Fruit fly (Drosophila melanogaster) whole organism, prepupa: ENCODE results near the gene Ir94e.

Experiments used
- CG10631 ChIP-seq: fragments of 200-800 bp; sonication (Bioruptor generic); optimal IDR thresholded peaks from 2 replicates; lab custom pipeline; 2016; ENCODE audit warnings: missing biosample characterization, missing genetic modification characterization
- CG11294 ChIP-seq: fragments of 200-800 bp; sonication (Bioruptor generic); IDR thresholded peaks from 2 replicates; pipeline ENCODE4 v1.3.6; 2022; ENCODE audit warnings: missing biosample characterization, missing genetic modification characterization
- CG11762 ChIP-seq: fragments of 200-800 bp; sonication (Bioruptor generic); optimal IDR thresholded peaks from 3 replicates; lab custom pipeline; 2016; ENCODE audit warnings: missing biosample characterization, missing genetic modification characterization; ENCODE audit not compliant: insufficient read depth
- CG11902 ChIP-seq: fragments of 200-800 bp; sonication (Bioruptor generic); optimal IDR thresholded peaks from 3 replicates; lab custom pipeline; 2016; ENCODE audit warnings: missing biosample characterization, missing genetic modification characterization
- CG15336 ChIP-seq: fragments of 200-800 bp; sonication (Bioruptor generic); IDR thresholded peaks from 2 replicates; pipeline ENCODE4 v1.3.6; 2022; ENCODE audit warnings: missing biosample characterization, missing genetic modification characterization
- CG1621 ChIP-seq: fragments of 200-800 bp; sonication (Bioruptor generic); optimal IDR thresholded peaks from 3 replicates; lab custom pipeline; 2018; ENCODE audit warnings: missing biosample characterization, mild to moderate bottlenecking, missing genetic modification characterization
- CG16779 ChIP-seq: fragments of 200-800 bp; sonication (Bioruptor generic); optimal IDR thresholded peaks from 3 replicates; lab custom pipeline; 2017; ENCODE audit warnings: missing biosample characterization, mild to moderate bottlenecking, missing genetic modification characterization
- CG3032 ChIP-seq: fragments of 200-800 bp; optimal IDR thresholded peaks from 2 replicates; lab custom pipeline; 2019; ENCODE audit warnings: missing biosample characterization, mild to moderate bottlenecking, missing genetic modification characterization, moderate library complexity
- CG31627 ChIP-seq: fragments of 200-800 bp; sonication (Bioruptor generic); optimal IDR thresholded peaks from 3 replicates; lab custom pipeline; 2016; ENCODE audit warnings: missing biosample characterization, missing genetic modification characterization
- CG32006 ChIP-seq: fragments of 200-800 bp; sonication (Bioruptor generic); optimal IDR thresholded peaks from 3 replicates; lab custom pipeline; 2017; ENCODE audit warnings: missing biosample characterization, mild to moderate bottlenecking, missing genetic modification characterization
- CG3919 ChIP-seq: fragments of 200-800 bp; sonication (Bioruptor generic); optimal IDR thresholded peaks from 3 replicates; lab custom pipeline; 2016; ENCODE audit warnings: missing biosample characterization, missing genetic modification characterization
- CG6163 ChIP-seq: fragments of 200-800 bp; sonication (Bioruptor generic); IDR thresholded peaks from 3 replicates; pipeline ENCODE4 v1.3.6; 2022; ENCODE audit warnings: missing biosample characterization, missing genetic modification characterization
- CG6276 ChIP-seq: fragments of 200-800 bp; sonication (Bioruptor generic); optimal IDR thresholded peaks from 2 replicates; lab custom pipeline; 2017; ENCODE audit warnings: missing biosample characterization, mild to moderate bottlenecking, missing genetic modification characterization
- CG6792 ChIP-seq: fragments of 200-800 bp; sonication (Bioruptor generic); optimal IDR thresholded peaks from 3 replicates; lab custom pipeline; 2016; ENCODE audit warnings: missing biosample characterization, missing genetic modification characterization
- CG6808 ChIP-seq: fragments of 200-800 bp; sonication (Bioruptor generic); optimal IDR thresholded peaks from 3 replicates; lab custom pipeline; 2017; ENCODE audit warnings: missing biosample characterization, missing genetic modification characterization, mild to moderate bottlenecking, moderate library complexity, missing genetic modification reagents
- CG7368 ChIP-seq: fragments of 200-800 bp; sonication (Bioruptor generic); optimal IDR thresholded peaks from 3 replicates; lab custom pipeline; 2016; ENCODE audit warnings: missing biosample characterization, missing genetic modification characterization
- CG8319 ChIP-seq: fragments of 200-800 bp; sonication (Bioruptor generic); optimal IDR thresholded peaks from 3 replicates; lab custom pipeline; 2016; ENCODE audit warnings: missing biosample characterization, missing genetic modification characterization
- CG8632 ChIP-seq: fragments of 200-800 bp; sonication (Bioruptor generic); optimal IDR thresholded peaks from 3 replicates; lab custom pipeline; 2016; ENCODE audit warnings: missing biosample characterization, missing genetic modification characterization
- CG9139 ChIP-seq: fragments of 200-800 bp; sonication (Bioruptor generic); optimal IDR thresholded peaks from 3 replicates; lab custom pipeline; 2017; ENCODE audit warnings: missing biosample characterization, mild to moderate bottlenecking, missing genetic modification characterization
- Eip75B ChIP-seq: fragments of 200-800 bp; sonication (Bioruptor generic); optimal IDR thresholded peaks from 3 replicates; lab custom pipeline; 2016; ENCODE audit warnings: missing biosample characterization, missing genetic modification characterization
- Eip78C ChIP-seq: fragments of 200-800 bp; sonication (Bioruptor generic); peaks from one replicate; lab custom pipeline; 2016; ENCODE audit warnings: missing biosample characterization, missing genetic modification characterization
- Eip93F ChIP-seq: fragments of 200-800 bp; sonication (Bioruptor generic); optimal IDR thresholded peaks from 2 replicates; lab custom pipeline; 2016; ENCODE audit warnings: missing biosample characterization, mild to moderate bottlenecking, missing genetic modification characterization
- Ets21C ChIP-seq: fragments of 200-800 bp; sonication (Bioruptor generic); optimal IDR thresholded peaks from 3 replicates; lab custom pipeline; 2016; ENCODE audit warnings: missing biosample characterization, missing genetic modification characterization
- Ets96B ChIP-seq: fragments of 200-800 bp; optimal IDR thresholded peaks from 2 replicates; lab custom pipeline; 2019; ENCODE audit warnings: missing biosample characterization, mild to moderate bottlenecking, missing genetic modification characterization, moderate library complexity
- Gug ChIP-seq: fragments of 200-800 bp; sonication (Bioruptor generic); IDR thresholded peaks from 2 replicates; pipeline ENCODE4 v1.3.6; 2022; ENCODE audit warnings: missing biosample characterization, missing genetic modification characterization
- Hr38 ChIP-seq: sonication (Bioruptor generic); optimal IDR thresholded peaks from 2 replicates; lab custom pipeline; 2016; ENCODE audit warnings: missing biosample characterization, missing genetic modification characterization
- Hr39 ChIP-seq: fragments of 200-800 bp; sonication (Bioruptor generic); optimal IDR thresholded peaks from 2 replicates; lab custom pipeline; 2016; ENCODE audit warnings: missing biosample characterization, missing genetic modification characterization
- Hr4 ChIP-seq: fragments of 200-800 bp; sonication (Bioruptor generic); optimal IDR thresholded peaks from 3 replicates; lab custom pipeline; 2016; ENCODE audit warnings: missing biosample characterization, missing genetic modification characterization
- Lpt ChIP-seq: fragments of 200-800 bp; sonication (Bioruptor generic); optimal IDR thresholded peaks from 3 replicates; lab custom pipeline; 2016; ENCODE audit warnings: missing biosample characterization, missing genetic modification characterization
- Met ChIP-seq: fragments of 200-800 bp; sonication (Bioruptor generic); optimal IDR thresholded peaks from 3 replicates; lab custom pipeline; 2016; ENCODE audit warnings: missing biosample characterization, missing genetic modification characterization
- OdsH ChIP-seq: fragments of 200-800 bp; sonication (Bioruptor generic); optimal IDR thresholded peaks from 3 replicates; lab custom pipeline; 2016; ENCODE audit warnings: missing biosample characterization, missing genetic modification characterization
- Smox ChIP-seq: fragments of 200-800 bp; sonication (Bioruptor generic); optimal IDR thresholded peaks from 3 replicates; lab custom pipeline; 2016; ENCODE audit warnings: missing biosample characterization, missing genetic modification characterization
- Sox102F ChIP-seq: fragments of 200-800 bp; sonication (Bioruptor generic); optimal IDR thresholded peaks from 2 replicates; lab custom pipeline; 2016; ENCODE audit warnings: missing biosample characterization, mild to moderate bottlenecking, missing genetic modification characterization
- Sox14 ChIP-seq: fragments of 200-800 bp; sonication (Bioruptor generic); optimal IDR thresholded peaks from 3 replicates; lab custom pipeline; 2016; ENCODE audit warnings: missing biosample characterization, missing genetic modification characterization
- Sox15 ChIP-seq: fragments of 200-800 bp; sonication (Bioruptor generic); optimal IDR thresholded peaks from 3 replicates; lab custom pipeline; 2016; ENCODE audit warnings: missing biosample characterization, missing genetic modification characterization
- achi ChIP-seq: fragments of 200-800 bp; sonication (Bioruptor generic); optimal IDR thresholded peaks from 3 replicates; lab custom pipeline; 2016; ENCODE audit warnings: missing biosample characterization, missing genetic modification characterization
- acj6 ChIP-seq: fragments of 200-800 bp; sonication (Bioruptor generic); optimal IDR thresholded peaks from 3 replicates; lab custom pipeline; 2016; ENCODE audit warnings: missing biosample characterization, missing genetic modification characterization
- cyc ChIP-seq: fragments of 200-800 bp; sonication (Bioruptor generic); optimal IDR thresholded peaks from 3 replicates; lab custom pipeline; 2016; ENCODE audit warnings: missing biosample characterization, missing genetic modification characterization
- dac ChIP-seq: fragments of 200-800 bp; sonication (Bioruptor generic); optimal IDR thresholded peaks from 2 replicates; lab custom pipeline; 2017; ENCODE audit warnings: missing biosample characterization, mild to moderate bottlenecking, missing genetic modification characterization
- dsx ChIP-seq: fragments of 200-800 bp; optimal IDR thresholded peaks from 3 replicates; lab custom pipeline; 2019; ENCODE audit warnings: missing biosample characterization, mild to moderate bottlenecking, missing genetic modification characterization, moderate library complexity; ENCODE audit not compliant: poor library complexity, severe bottlenecking
- eg ChIP-seq: fragments of 200-800 bp; sonication (Bioruptor generic); IDR thresholded peaks from 3 replicates; pipeline ENCODE4 v1.3.6; 2022; ENCODE audit warnings: missing biosample characterization, missing genetic modification characterization
- esn ChIP-seq: fragments of 200-800 bp; sonication (Bioruptor generic); optimal IDR thresholded peaks from 2 replicates; lab custom pipeline; 2016; ENCODE audit warnings: missing biosample characterization, mild to moderate bottlenecking, missing genetic modification characterization, moderate library complexity
- fd85E ChIP-seq: fragments of 200-800 bp; sonication (Bioruptor generic); optimal IDR thresholded peaks from 3 replicates; lab custom pipeline; 2016; ENCODE audit warnings: missing biosample characterization, missing genetic modification characterization
- fkh ChIP-seq: fragments of 200-800 bp; sonication (Bioruptor generic); optimal IDR thresholded peaks from 3 replicates; lab custom pipeline; 2017; ENCODE audit warnings: missing biosample characterization, mild to moderate bottlenecking, missing genetic modification characterization, moderate library complexity
- net ChIP-seq: fragments of 200-800 bp; sonication (Bioruptor generic); optimal IDR thresholded peaks from 3 replicates; lab custom pipeline; 2016; ENCODE audit warnings: missing biosample characterization, missing genetic modification characterization
- pdm3 ChIP-seq: fragments of 200-800 bp; sonication (Bioruptor generic); optimal IDR thresholded peaks from 3 replicates; lab custom pipeline; 2016; ENCODE audit warnings: missing biosample characterization, missing genetic modification characterization
- salr ChIP-seq, 2 experiments: fragments of 200-800 bp; sonication (Bioruptor generic); optimal IDR thresholded peaks; 3 replicates each; lab custom pipeline; 2016 to 2018; ENCODE audit warnings: missing biosample characterization in 2 of 2, missing genetic modification characterization in 2 of 2, mild to moderate bottlenecking in 1 of 2
- spab ChIP-seq: fragments of 200-800 bp; sonication (Bioruptor generic); optimal IDR thresholded peaks from 2 replicates; lab custom pipeline; 2017; ENCODE audit warnings: missing biosample characterization, mild to moderate bottlenecking, missing genetic modification characterization, missing genetic modification reagents
- ss ChIP-seq, 2 experiments: fragments of 200-800 bp; sonication (Bioruptor generic); optimal IDR thresholded peaks; 2 replicates in 1 of 2; 3 replicates in 1 of 2; lab custom pipeline; 2017 to 2018; ENCODE audit warnings: mild to moderate bottlenecking in 2 of 2, missing biosample characterization in 2 of 2, missing genetic modification characterization in 2 of 2, moderate library complexity in 1 of 2
- svp ChIP-seq: fragments of 200-800 bp; sonication (Bioruptor generic); peaks from one replicate; lab custom pipeline; 2016; ENCODE audit warnings: missing biosample characterization, missing genetic modification characterization
- vri ChIP-seq: fragments of 200-800 bp; sonication (Bioruptor generic); optimal IDR thresholded peaks from 3 replicates; lab custom pipeline; 2016; ENCODE audit warnings: missing biosample characterization, mild to moderate bottlenecking, missing genetic modification characterization

The Ir94e gene

dm6 chr3R:23421925-23422324, 16.6 kb downstream of the Ir94e start:
- TF ChIP-seq CG32006: no peak
- TF ChIP-seq Ets21C (GFP tag; lab: Kevin White, UChicago): no peak
- no peak for TF ChIP-seq fkh (GFP tag; lab: Kevin White, UChicago)

dm6 chr3R:23425107-23425506, 19.8 kb downstream of the Ir94e start:
- TF ChIP-seq eg (GFP tag; lab: Robert Waterston, UW) (no peak), Sox14 (GFP tag; lab: Kevin White, UChicago) (peak; percentile 18), ss (GFP tag; optimal IDR thresholded peaks at IDR 0.05; lab: Kevin White, UChicago) (no peak), vri (GFP tag; lab: Kevin White, UChicago) (no peak), CG15336 (GFP tag; lab: Robert Waterston, UW) (no peak), dsx (no peak), esn (GFP tag; lab: Kevin White, UChicago) (peak; percentile 69), CG11762 (GFP tag; lab: Kevin White, UChicago) (no peak), fd85E (no peak), CG6808 (GFP tag; lab: Kevin White, UChicago) (no peak), CG7368 (GFP tag; lab: Kevin White, UChicago) (no peak), CG9139 (GFP tag; lab: Kevin White, UChicago) (no peak), Ets96B (tag; lab: Kevin White, UChicago) (no peak), Lpt (no peak), CG3032 (tag; lab: Kevin White, UChicago) (no peak), CG6792 (GFP tag; lab: Kevin White, UChicago) (peak; percentile 51), Smox (peak; percentile 50), CG8632 (peak; percentile 38), CG6276 (GFP tag; lab: Kevin White, UChicago) (no peak), Sox102F (GFP tag; lab: Kevin White, UChicago) (peak; percentile 35), CG11294 (GFP tag; lab: Robert Waterston, UW) (no peak), CG1621 (tag; lab: Kevin White, UChicago) (no peak), Hr39 (peak; percentile 60), cyc (peak; percentile 53), CG11902 (GFP tag; lab: Kevin White, UChicago) (peak; percentile 18), fkh (GFP tag; lab: Kevin White, UChicago) (no peak), net (GFP tag; lab: Kevin White, UChicago) (no peak), Ets21C (GFP tag; lab: Kevin White, UChicago) (peak; percentile 19), dac (GFP tag; lab: Kevin White, UChicago) (no peak), CG10631 (GFP tag; lab: Kevin White, UChicago) (no peak), CG3919 (GFP tag; lab: Kevin White, UChicago) (peak; percentile 37), spab (GFP tag; lab: Kevin White, UChicago) (no peak), CG32006 (no peak), Gug (no peak), achi (peak; percentile 3), svp (GFP tag; lab: Kevin White, UChicago) (peak; percentile 91), CG8319 (GFP tag; lab: Kevin White, UChicago) (peak; percentile 2), Eip75B (peak; percentile 32), Hr4 (no peak), Sox15 (GFP tag; lab: Kevin White, UChicago) (peak; percentile 32), Hr38 (GFP tag; lab: Kevin White, UChicago) (no peak), CG6163 (no peak), Met (peak; percentile 67), Eip78C (peak; percentile 79), Eip93F (GFP tag; lab: Kevin White, UChicago) (no peak), CG16779 (no peak), OdsH (peak; percentile 14), CG31627 (peak; percentile 58), acj6 (GFP tag; lab: Kevin White, UChicago) (peak; percentile 35), pdm3 (GFP tag; lab: Kevin White, UChicago) (peak; percentile 2), salr (GFP tag; optimal IDR thresholded peaks at IDR 0.05; lab: Kevin White, UChicago) (no peak)
